Fruit fly (Drosophila melanogaster): ENCODE results near the gene CG43703.

CG43703 gene

dm6 chr2L:3719414-3719959, 45.8 kb upstream of the CG43703 start:
- TF ChIP-seq so (GFP tag; IDR thresholded peaks at IDR 0.05) (0 out of 3 replicates have a peak, but pooled peaks have one; percentile 33), chinmo (GFP tag; IDR thresholded peaks at IDR 0.05; ENCODE audit: partially characterized antibody) (no peak), CG15514 (GFP tag; optimal IDR thresholded peaks at IDR 0.05) (peak; percentile 1), bcd (GFP tag; optimal IDR thresholded peaks at IDR 0.05) (peak; percentile 1), CG2712 (tag; optimal IDR thresholded peaks at IDR 0.05) (no peak), PHDP (tag; optimal IDR thresholded peaks at IDR 0.05) (peak; percentile 36), ERR (GFP tag; optimal IDR thresholded peaks at IDR 0.05) (no peak), mam (GFP tag; optimal IDR thresholded peaks at IDR 0.05) (peak; percentile 6), CG11695 (GFP tag; IDR thresholded peaks at IDR 0.05) (0 out of 3 replicates have a peak, but pooled peaks have one; percentile 20), Med (GFP tag) (peak; percentile 86), hkb (optimal IDR thresholded peaks at IDR 0.05) (no peak), hkb (GFP tag; IDR thresholded peaks at IDR 0.05) (0 out of 2 replicates have a peak, but pooled peaks have one; percentile 23), CG6813 (GFP tag; optimal IDR thresholded peaks at IDR 0.05) (peak; percentile 29), TFAM (GFP tag; optimal IDR thresholded peaks at IDR 0.05) (no peak), CG12769 (tag; optimal IDR thresholded peaks at IDR 0.05) (peak; percentile 48), ac (GFP tag; optimal IDR thresholded peaks at IDR 0.05) (no peak), gfzf (GFP tag; optimal IDR thresholded peaks at IDR 0.05) (no peak), fd96Cb (tag; optimal IDR thresholded peaks at IDR 0.05) (peak; percentile 26), odd (GFP tag; optimal IDR thresholded peaks at IDR 0.05) (no peak), lmd (GFP tag; IDR thresholded peaks at IDR 0.05) (peak; percentile 41; the same call in 1 of the 2 replicates), amos (GFP tag; IDR thresholded peaks at IDR 0.05; ENCODE audit: partially characterized antibody) (no peak), sug (tag; optimal IDR thresholded peaks at IDR 0.05) (peak; percentile 30), CG30403 (GFP tag; optimal IDR thresholded peaks at IDR 0.05) (peak; percentile 13), dmrt99B (tag; optimal IDR thresholded peaks at IDR 0.05) (peak; percentile 58), Ptx1 (GFP tag; IDR thresholded peaks at IDR 0.05) (peak; percentile 37; the same call in 1 of the 2 replicates), sens (GFP tag) (peak; percentile 70), Nf-YB (GFP tag; optimal IDR thresholded peaks at IDR 0.05) (no peak), Sox100B (GFP tag; optimal IDR thresholded peaks at IDR 0.05) (peak; percentile 39), cwo (GFP tag; optimal IDR thresholded peaks at IDR 0.05) (peak; percentile 17), row (GFP tag; IDR thresholded peaks at IDR 0.05) (no peak; the same call in 1 of the 3 replicates), CG13424 (tag; optimal IDR thresholded peaks at IDR 0.05) (peak; percentile 31), Ssrp (tag; optimal IDR thresholded peaks at IDR 0.05) (peak; percentile 7), E2f2 (GFP tag; IDR thresholded peaks at IDR 0.05) (peak; percentile 16; the same call in 1 of the 2 replicates), lilli (GFP tag; optimal IDR thresholded peaks at IDR 0.05) (peak; percentile 23), tap (tag; optimal IDR thresholded peaks at IDR 0.05) (peak; percentile 17), CG18599 (GFP tag; optimal IDR thresholded peaks at IDR 0.05) (peak; percentile 57), CG13296 (GFP tag; optimal IDR thresholded peaks at IDR 0.05) (peak; percentile 18), run (tag; optimal IDR thresholded peaks at IDR 0.05) (no peak), nau (GFP tag; optimal IDR thresholded peaks at IDR 0.05) (peak; percentile 39), CG2120 (GFP tag; optimal IDR thresholded peaks at IDR 0.05) (peak; percentile 46), CG1603 (tag; optimal IDR thresholded peaks at IDR 0.05) (no peak), gsb (GFP tag; IDR thresholded peaks at IDR 0.05) (0 out of 2 replicates have a peak, but pooled peaks have one; percentile 5), H2.0 (GFP tag; IDR thresholded peaks at IDR 0.05) (0 out of 2 replicates have a peak, but pooled peaks have one; percentile 16), Fer3 (tag; optimal IDR thresholded peaks at IDR 0.05) (peak; percentile 27), dysf (GFP tag; IDR thresholded peaks at IDR 0.05) (peak; percentile 22; the same call in 1 of the 3 replicates), CG11696 (GFP tag; IDR thresholded peaks at IDR 0.05) (peak; percentile 59), CG15479 (GFP tag; optimal IDR thresholded peaks at IDR 0.05) (no peak), CG4424 (GFP tag; optimal IDR thresholded peaks at IDR 0.05) (peak; percentile 36), CG10654 (GFP tag; optimal IDR thresholded peaks at IDR 0.05) (peak; percentile 8)

Data from whole organism, embryonic.